Worm (Caenorhabditis elegans) whole organism, young adult: ENCODE measurements around the gene T22D1.3.

ENCODE experiments used
- B0261.1 ChIP-seq: sonication (generic microtip); optimal IDR thresholded peaks from 2 replicates; lab custom pipeline; 2016; ENCODE audit warnings: mild to moderate bottlenecking, missing genetic modification characterization, moderate library complexity, missing compliant biosample characterization
- T26A5.8 ChIP-seq: sonication (generic microtip); optimal IDR thresholded peaks from 2 replicates; lab custom pipeline; 2016; ENCODE audit warnings: missing genetic modification characterization, missing compliant biosample characterization
- ama-1 ChIP-seq, 3 experiments: fragments of 150-350 bp in 1 of 3; sonication (generic microtip) in 2 of 3; optimal IDR thresholded peaks; 2 replicates each; lab custom pipeline; 2014 to 2018; ENCODE audit warnings: missing biosample characterization in 2 of 3, missing genetic modification characterization in 2 of 3, missing genetic modification reagents in 2 of 3
- bed-2 ChIP-seq: fragments of 200-800 bp; sonication (Bioruptor generic); IDR thresholded peaks from 2 replicates; pipeline ENCODE4 v1.3.6; 2022; ENCODE audit warnings: missing genetic modification reagents, missing genetic modification characterization, missing compliant biosample characterization
- cebp-1 ChIP-seq, 2 experiments: fragments of 200-800 bp in 1 of 2; sonication (Bioruptor generic) in 1 of 2; sonication (generic microtip) in 1 of 2; IDR thresholded peaks in 1 of 2; optimal IDR thresholded peaks in 1 of 2; 2 replicates each; pipeline versions ENCODE4 v1.3.6 to Lab custom; 2017 to 2022; ENCODE audit warnings: missing compliant biosample characterization in 2 of 2, missing genetic modification characterization in 2 of 2, mild to moderate bottlenecking in 1 of 2, missing genetic modification reagents in 1 of 2, moderate library complexity in 1 of 2
- cebp-2 ChIP-seq: fragments of 200-800 bp; sonication (Bioruptor generic); IDR thresholded peaks from 2 replicates; pipeline ENCODE4 v1.3.6; 2022; ENCODE audit warnings: missing genetic modification characterization, missing compliant biosample characterization
- egl-44 ChIP-seq: fragments of 200-800 bp; sonication (Bioruptor generic); IDR thresholded peaks from 2 replicates; pipeline ENCODE4 v1.3.6; 2022; ENCODE audit warnings: missing genetic modification reagents, missing genetic modification characterization, missing compliant biosample characterization
- lin-40 ChIP-seq: sonication (generic microtip); optimal IDR thresholded peaks from 2 replicates; lab custom pipeline; 2016; ENCODE audit warnings: missing genetic modification characterization, mild to moderate bottlenecking, missing compliant biosample characterization, missing genotype, missing genetic modification reagents
- snpc-4 ChIP-seq, 5 experiments: fragments of 150-350 bp in 1 of 5; sonication (generic microtip) in 4 of 5; optimal IDR thresholded peaks; 2 replicates each; lab custom pipeline; 2014 to 2018; ENCODE audit warnings: missing genetic modification characterization in 5 of 5, missing biosample characterization in 3 of 5, antibody characterized with exemption in 2 of 5, mild to moderate bottlenecking in 2 of 5, missing compliant biosample characterization in 2 of 5, missing genotype in 2 of 5, moderate library complexity in 2 of 5, missing genetic modification reagents in 1 of 5
- xnd-1 ChIP-seq: sonication (generic microtip); optimal IDR thresholded peaks from 2 replicates; lab custom pipeline; 2016; ENCODE audit warnings: missing genotype, missing genetic modification reagents, missing genetic modification characterization, missing compliant biosample characterization

DNA sequence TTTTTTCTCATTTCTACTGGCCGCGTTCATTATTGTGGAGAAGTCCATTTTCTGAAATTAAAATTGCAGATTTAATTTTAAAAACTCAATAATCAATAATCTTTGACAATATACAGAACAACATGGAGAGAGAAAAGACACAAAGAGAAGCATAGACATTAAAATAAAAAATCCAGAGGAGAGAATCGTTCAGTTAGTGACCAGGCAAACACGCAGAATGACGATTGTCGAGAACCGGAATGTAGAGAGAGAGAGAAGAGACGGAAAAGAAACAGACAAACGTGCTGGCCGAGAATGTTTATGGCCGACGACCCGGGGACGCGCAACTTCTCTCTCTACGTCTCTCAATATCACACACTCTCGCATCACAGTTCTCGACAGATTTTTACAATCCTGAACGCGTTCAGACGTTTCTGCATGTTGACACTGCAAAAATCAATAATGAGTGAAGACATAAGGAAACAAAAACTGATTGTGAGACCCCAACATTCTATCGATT, 25.7 kb upstream of the T22D1.3 start, which contains the start of the genes T05A12.3 and T05A12.4:
- TF ChIP-seq snpc-4 (GFP tag; optimal IDR thresholded peaks at IDR 0.05; lab: Kevin White, UChicago), result peak; percentile 68
- peak in 3 of 4 experiments; percentile 75 to 86 (median 85) for TF ChIP-seq snpc-4 (tag; optimal IDR thresholded peaks at IDR 0.05; lab: Kevin White, UChicago)
- TF ChIP-seq cebp-1 (GFP tag; IDR thresholded peaks at IDR 0.05; lab: Robert Waterston, UW), result no peak
- no peak for TF ChIP-seq cebp-1 (tag; optimal IDR thresholded peaks at IDR 0.05; lab: Kevin White, UChicago)
- TF ChIP-seq T26A5.8 (tag; lab: Kevin White, UChicago), result no peak
- TF ChIP-seq ama-1 (optimal IDR thresholded peaks at IDR 0.05; lab: Kevin White, UChicago), result no peak
- no peak for TF ChIP-seq ama-1 (GFP tag; optimal IDR thresholded peaks at IDR 0.05; lab: Kevin White, UChicago)
- TF ChIP-seq egl-44 (GFP tag; lab: Robert Waterston, UW), result peak; percentile 56; the same call in 1 of the 2 replicates
- no peak for TF ChIP-seq cebp-2 (GFP tag; lab: Robert Waterston, UW)
- no peak for TF ChIP-seq lin-40 (tag; lab: Kevin White, UChicago)
- TF ChIP-seq bed-2 (GFP tag; lab: Robert Waterston, UW), result peak; percentile 65; the same call in 1 of the 2 replicates
- no peak for TF ChIP-seq xnd-1 (tag; lab: Kevin White, UChicago)
- no peak for TF ChIP-seq B0261.1 (tag; lab: Kevin White, UChicago)
